Worm (Caenorhabditis elegans) whole organism, L4 larva: ENCODE data around the gene F16G10.13.

Experiments
- R02D3.7 ChIP-seq: fragments of 150-350 bp; sonication (generic microtip); optimal IDR thresholded peaks from 3 replicates; lab custom pipeline; 2014; ENCODE audit warnings: missing biosample characterization, missing genetic modification characterization
- ctbp-1 ChIP-seq: fragments of 200-800 bp; sonication (Bioruptor generic); IDR thresholded peaks from 2 replicates; pipeline ENCODE4 v1.3.6; 2022; ENCODE audit warnings: missing genetic modification reagents, missing genetic modification characterization, missing compliant biosample characterization
- daf-19 ChIP-seq: fragments of 200-800 bp; sonication (Bioruptor generic); conservative IDR thresholded peaks from 2 replicates; pipeline ENCODE4 v1.3.6; 2022; ENCODE audit warnings: missing genetic modification characterization, missing compliant biosample characterization
- lin-39 ChIP-seq: fragments of 150-350 bp; optimal IDR thresholded peaks from 2 replicates; lab custom pipeline; 2014; ENCODE audit warnings: missing biosample characterization, missing genetic modification reagents, missing genetic modification characterization
- nhr-28 ChIP-seq: fragments of 150-350 bp; optimal IDR thresholded peaks from 2 replicates; lab custom pipeline; 2014; ENCODE audit warnings: missing biosample characterization, missing genetic modification characterization
- vab-7 ChIP-seq: fragments of 200-800 bp; sonication (Bioruptor generic); IDR thresholded peaks from 2 replicates; pipeline ENCODE4 v1.3.6; 2022; ENCODE audit warnings: missing genetic modification reagents, missing genetic modification characterization, missing compliant biosample characterization
- ztf-11 ChIP-seq: fragments of 150-350 bp; optimal IDR thresholded peaks from 2 replicates; lab custom pipeline; 2014; ENCODE audit warnings: missing biosample characterization, missing genetic modification characterization

- no peak for TF ChIP-seq daf-19 (GFP tag; lab: Robert Waterston, UW)
- TF ChIP-seq R02D3.7 (tag; lab: Kevin White, UChicago): no peak
- TF ChIP-seq nhr-28 (tag; lab: Kevin White, UChicago): no peak
- no peak for TF ChIP-seq lin-39 (tag; lab: Kevin White, UChicago)
- TF ChIP-seq ctbp-1 (GFP tag; lab: Robert Waterston, UW): no peak
- no peak for TF ChIP-seq ztf-11
- no peak for TF ChIP-seq vab-7
Observed at ce11 chrII:2356795-2357194, 39.0 kb downstream of the F16G10.13 start, which contains the start of gene F43C11.1.
